Worm (Caenorhabditis elegans): Measurements from ENCODE around the gene F43E2.1.
A peak's percentile ranks its signal among the peaks of the same experiment; 100 is the strongest.

F43E2.1 gene

ce11 chrII:7393922-7394689 is 19.0 kb downstream of the F43E2.1 start:
- TF ChIP-seq blmp-1 (tag; optimal IDR thresholded peaks at IDR 0.05; ENCODE audit: insufficient read depth) (no peak), nhr-10 (tag; optimal IDR thresholded peaks at IDR 0.05) (no peak), C34F6.9 (tag; optimal IDR thresholded peaks at IDR 0.05) (peak; percentile 27), lin-13 (GFP tag; optimal IDR thresholded peaks at IDR 0.05) (no peak), nhr-21 (tag; optimal IDR thresholded peaks at IDR 0.05) (no peak), mab-5 (tag; optimal IDR thresholded peaks at IDR 0.05) (no peak), lsy-2 (tag; optimal IDR thresholded peaks at IDR 0.05) (peak in 1 of 2 experiments; percentile 27), sem-4 (tag; optimal IDR thresholded peaks at IDR 0.05) (peak; percentile 17), ztf-1 (GFP tag; conservative IDR thresholded peaks at IDR 0.05) (no peak), aly-2 (tag; optimal IDR thresholded peaks at IDR 0.05) (no peak), nhr-25 (tag; optimal IDR thresholded peaks at IDR 0.05) (peak; percentile 15)

ce11 chrII:7394690-7395054 is 19.6 kb downstream of the F43E2.1 start, which contains the start of gene bath-44:
Gene bath-44 (plus strand): TSS chrII:7394955.
- TF ChIP-seq ztf-1 (GFP tag; conservative IDR thresholded peaks at IDR 0.05) (no peak), Y55F3AM.14 (GFP tag; optimal IDR thresholded peaks at IDR 0.05) (no peak)

- TF ChIP-seq mbf-1 (tag; optimal IDR thresholded peaks at IDR 0.05): no peak
Observed at ce11 chrII:7396081-7396480, 21.0 kb downstream of the F43E2.1 start.

DNA sequence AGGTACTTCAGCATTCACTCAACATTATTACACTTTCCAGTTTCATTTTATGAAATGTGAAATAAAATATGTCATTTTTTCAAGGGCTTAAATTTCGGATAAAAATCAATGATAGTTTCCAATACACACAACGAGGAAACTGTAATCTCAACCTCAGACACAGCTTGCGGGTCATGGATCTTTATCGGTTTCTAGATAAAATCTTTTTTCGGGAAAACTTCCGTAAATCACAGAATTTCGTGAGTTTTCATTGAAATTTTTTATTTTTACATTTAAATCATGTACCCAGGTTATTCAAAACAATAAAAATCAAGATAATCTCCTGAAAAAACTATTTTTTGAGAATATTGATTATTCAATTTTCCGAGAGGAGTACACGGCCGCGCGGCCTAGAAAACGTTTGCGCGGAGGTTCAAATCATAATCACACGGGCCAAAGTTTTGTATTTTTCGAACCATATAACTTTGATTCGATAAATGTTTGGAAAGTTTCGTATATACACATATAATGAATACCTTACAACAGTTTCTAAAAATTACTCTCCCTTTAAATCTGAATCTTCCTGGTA is 22.3 kb downstream of the F43E2.1 start:
- TF ChIP-seq lsy-2 (tag; optimal IDR thresholded peaks at IDR 0.05): peak in 1 of 2 experiments; percentile 17
- TF ChIP-seq nhr-25 (tag; optimal IDR thresholded peaks at IDR 0.05): peak; percentile 25
- TF ChIP-seq ama-1 (optimal IDR thresholded peaks at IDR 0.05): peak; percentile 0
- peak; percentile 33 for TF ChIP-seq sma-3 (GFP tag; optimal IDR thresholded peaks at IDR 0.05)
- peak; percentile 28 for TF ChIP-seq sem-4 (tag; optimal IDR thresholded peaks at IDR 0.05)
- no peak for TF ChIP-seq ztf-11 (tag; optimal IDR thresholded peaks at IDR 0.05)
- TF ChIP-seq nhr-237 (tag; optimal IDR thresholded peaks at IDR 0.05): no peak
- peak; percentile 24 for TF ChIP-seq nhr-21 (tag; optimal IDR thresholded peaks at IDR 0.05)
- TF ChIP-seq R02D3.7 (tag; optimal IDR thresholded peaks at IDR 0.05): no peak
- TF ChIP-seq alr-1 (tag; optimal IDR thresholded peaks at IDR 0.05): no peak
- no peak for TF ChIP-seq C34F6.9 (tag; optimal IDR thresholded peaks at IDR 0.05)

ce11 chrII:7398712-7399111 is 23.6 kb downstream of the F43E2.1 start, which contains the start of gene C07D10.1:
Gene C07D10.1 (plus strand): TSS chrII:7399012.
- no peak for TF ChIP-seq lsy-2 (tag; optimal IDR thresholded peaks at IDR 0.05)
- no peak for TF ChIP-seq blmp-1 (tag; optimal IDR thresholded peaks at IDR 0.05; ENCODE audit: insufficient read depth)
- no peak for TF ChIP-seq crh-2 (tag; optimal IDR thresholded peaks at IDR 0.05)
- no peak for TF ChIP-seq lin-13 (GFP tag; optimal IDR thresholded peaks at IDR 0.05)
- no peak for TF ChIP-seq ztf-4 (tag; optimal IDR thresholded peaks at IDR 0.05)
- no peak for TF ChIP-seq unc-39 (tag; optimal IDR thresholded peaks at IDR 0.05)
- no peak for TF ChIP-seq mdl-1 (tag; optimal IDR thresholded peaks at IDR 0.05)
- TF ChIP-seq dmd-4 (tag; optimal IDR thresholded peaks at IDR 0.05): no peak
- no peak for TF ChIP-seq F13H6.1 (tag; optimal IDR thresholded peaks at IDR 0.05)
- no peak for TF ChIP-seq unc-55 (GFP tag; optimal IDR thresholded peaks at IDR 0.05)
- TF ChIP-seq nhr-21 (tag; optimal IDR thresholded peaks at IDR 0.05): no peak
- TF ChIP-seq zag-1 (tag; optimal IDR thresholded peaks at IDR 0.05): no peak
- TF ChIP-seq snpc-4 (tag; optimal IDR thresholded peaks at IDR 0.05): no peak
- TF ChIP-seq nhr-10 (tag; optimal IDR thresholded peaks at IDR 0.05): no peak
- TF ChIP-seq lin-39 (tag; optimal IDR thresholded peaks at IDR 0.05): no peak
- no peak for TF ChIP-seq skn-1 (tag; optimal IDR thresholded peaks at IDR 0.05)
- TF ChIP-seq nhr-237 (tag; optimal IDR thresholded peaks at IDR 0.05): no peak
- TF ChIP-seq ztf-1 (GFP tag; conservative IDR thresholded peaks at IDR 0.05): no peak

ce11 chrII:7402625-7403024 is 27.5 kb downstream of the F43E2.1 start, which contains the start of gene nas-7:
Gene nas-7 (minus strand): TSS chrII:7402725.
- TF ChIP-seq nhr-237 (tag; optimal IDR thresholded peaks at IDR 0.05) (no peak), mab-5 (tag; optimal IDR thresholded peaks at IDR 0.05) (no peak), ceh-16 (tag; optimal IDR thresholded peaks at IDR 0.05) (no peak), nhr-10 (tag; optimal IDR thresholded peaks at IDR 0.05) (no peak), sem-4 (tag; optimal IDR thresholded peaks at IDR 0.05) (no peak), fos-1 (tag; optimal IDR thresholded peaks at IDR 0.05) (no peak), snpc-4 (tag; optimal IDR thresholded peaks at IDR 0.05) (no peak), unc-39 (tag; optimal IDR thresholded peaks at IDR 0.05) (no peak), elt-3 (tag; optimal IDR thresholded peaks at IDR 0.05) (no peak), egl-27 (tag; optimal IDR thresholded peaks at IDR 0.05) (no peak)
